Fruit fly (Drosophila melanogaster): Measurements from ENCODE around the gene CG32228.

Gene CG32228

DNA sequence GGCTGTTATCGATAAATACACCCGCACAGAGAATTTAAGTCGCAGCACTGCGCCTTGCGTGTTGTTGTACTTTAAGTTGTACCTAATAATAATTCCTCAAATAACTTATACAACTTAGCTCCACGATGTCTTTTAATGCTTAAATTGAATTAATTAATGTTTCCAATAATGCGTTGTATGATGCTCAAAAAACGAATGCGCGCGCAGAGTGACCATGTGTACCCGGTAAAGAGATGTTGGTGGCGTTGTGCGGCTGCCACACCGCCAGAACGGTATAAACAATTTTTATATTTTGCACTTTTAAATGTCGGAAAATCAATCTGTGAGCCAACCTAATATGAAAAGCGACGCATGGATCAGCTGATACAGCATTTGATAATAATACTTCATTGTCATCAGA, 39.5 kb upstream of the CG32228 start (continued):
- peak; percentile 86 for TF ChIP-seq CG2116 (GFP tag; optimal IDR thresholded peaks at IDR 0.05)
- peak; percentile 69 for TF ChIP-seq trem (tag; optimal IDR thresholded peaks at IDR 0.05)
- TF ChIP-seq hth (optimal IDR thresholded peaks at IDR 0.05): no peak
- TF ChIP-seq eyg (GFP tag; optimal IDR thresholded peaks at IDR 0.05): no peak
- TF ChIP-seq cg (GFP tag; optimal IDR thresholded peaks at IDR 0.05): no peak
- TF ChIP-seq zfh1 (GFP tag; IDR thresholded peaks at IDR 0.05): no peak
- no peak for TF ChIP-seq ranshi (GFP tag; IDR thresholded peaks at IDR 0.05)
- TF ChIP-seq cato (GFP tag; optimal IDR thresholded peaks at IDR 0.05; ENCODE audit: borderline replicate concordance): no peak
- no peak for TF ChIP-seq Sox102F (GFP tag; optimal IDR thresholded peaks at IDR 0.05)
- peak; percentile 58 for TF ChIP-seq MESR4 (GFP tag; optimal IDR thresholded peaks at IDR 0.05)
- no peak for TF ChIP-seq ems (GFP tag; optimal IDR thresholded peaks at IDR 0.05)
- no peak for TF ChIP-seq CG13296 (GFP tag; optimal IDR thresholded peaks at IDR 0.05)
- TF ChIP-seq CG6689 (GFP tag; IDR thresholded peaks at IDR 0.05): no peak
- 0 out of 4 replicates have a peak, but pooled peaks have one; percentile 52 for TF ChIP-seq Dll (GFP tag; IDR thresholded peaks at IDR 0.05; ENCODE audit: partially characterized antibody)
- peak; percentile 27; the same call in 1 of the 3 replicates for TF ChIP-seq row (GFP tag; IDR thresholded peaks at IDR 0.05)
- TF ChIP-seq Bdp1 (GFP tag; optimal IDR thresholded peaks at IDR 0.05): no peak
- no peak for TF ChIP-seq CG32772 (GFP tag; IDR thresholded peaks at IDR 0.05)
- no peak for TF ChIP-seq NK7.1 (GFP tag; optimal IDR thresholded peaks at IDR 0.05)
- TF ChIP-seq CG6254 (GFP tag; optimal IDR thresholded peaks at IDR 0.05): no peak
- no peak for TF ChIP-seq kay (GFP tag; optimal IDR thresholded peaks at IDR 0.05)
- TF ChIP-seq twi (tag; optimal IDR thresholded peaks at IDR 0.05): no peak
- no peak for TF ChIP-seq Lim3 (GFP tag; IDR thresholded peaks at IDR 0.05)
- TF ChIP-seq CG2712 (tag; optimal IDR thresholded peaks at IDR 0.05): peak; percentile 29
- TF ChIP-seq Xrp1 (GFP tag; IDR thresholded peaks at IDR 0.05): no peak
- no peak for TF ChIP-seq tna (GFP tag; IDR thresholded peaks at IDR 0.05; ENCODE audit: partially characterized antibody)
- peak; percentile 39; the same call in 1 of the 3 replicates for TF ChIP-seq CG16813 (GFP tag; IDR thresholded peaks at IDR 0.05; ENCODE audit: partially characterized antibody)
- no peak for TF ChIP-seq Six4 (GFP tag; optimal IDR thresholded peaks at IDR 0.05)
- TF ChIP-seq Atf3 (GFP tag; optimal IDR thresholded peaks at IDR 0.05): no peak
- TF ChIP-seq Ets65A (GFP tag): no peak
- TF ChIP-seq Ravus (GFP tag; IDR thresholded peaks at IDR 0.05): no peak
- TF ChIP-seq aop (GFP tag; IDR thresholded peaks at IDR 0.05): no peak
- TF ChIP-seq CG14965 (GFP tag; optimal IDR thresholded peaks at IDR 0.05; ENCODE audit: borderline replicate concordance): no peak

DNA sequence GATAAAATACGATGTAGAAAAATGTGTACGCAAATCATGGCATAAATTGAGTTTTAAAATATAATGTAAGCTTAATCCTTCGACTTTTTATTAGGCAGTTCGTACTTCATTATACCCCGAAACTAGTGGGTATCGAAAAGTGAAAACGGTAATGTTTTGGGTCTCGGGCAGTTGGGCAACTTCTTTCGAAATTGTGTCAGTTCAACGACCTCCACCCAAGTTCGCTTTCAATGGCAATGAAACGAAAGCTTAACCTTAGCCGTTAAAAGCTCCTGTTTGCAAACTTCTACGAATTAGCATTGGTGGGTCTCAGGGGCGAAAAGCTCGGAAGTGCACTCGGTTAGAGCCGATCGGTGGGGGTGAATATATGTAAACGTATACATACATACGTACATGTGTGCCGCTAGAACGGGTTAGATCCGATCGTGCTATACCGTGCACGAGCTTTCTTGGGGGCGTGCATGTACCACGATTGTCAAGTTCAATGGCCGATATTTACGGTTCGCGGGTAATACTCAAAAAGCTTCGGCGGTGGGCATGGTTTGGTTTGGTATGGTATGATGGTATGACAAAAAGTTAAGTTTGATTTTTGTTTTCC, 35.3 kb upstream of the CG32228 start:
- no peak for TF ChIP-seq psq (GFP tag; optimal IDR thresholded peaks at IDR 0.05)
- no peak for TF ChIP-seq onecut (GFP tag; IDR thresholded peaks at IDR 0.05)
- TF ChIP-seq MBD-R2 (GFP tag; IDR thresholded peaks at IDR 0.05): peak; percentile 19; the same call in 1 of the 2 replicates
- peak; percentile 91 for TF ChIP-seq ftz-f1 (GFP tag; optimal IDR thresholded peaks at IDR 0.05)
- TF ChIP-seq CkIIα-i1 (GFP tag; IDR thresholded peaks at IDR 0.05): no peak
- TF ChIP-seq Atf3 (GFP tag; optimal IDR thresholded peaks at IDR 0.05): no peak
- no peak for TF ChIP-seq CG7839 (tag; optimal IDR thresholded peaks at IDR 0.05)
- no peak for TF ChIP-seq Hr78 (GFP tag; optimal IDR thresholded peaks at IDR 0.05)
- TF ChIP-seq mld (GFP tag; IDR thresholded peaks at IDR 0.05; ENCODE audit: partially characterized antibody): peak; percentile 45; the same call in 1 of the 3 replicates
- peak; percentile 43 for TF ChIP-seq bigmax (GFP tag; optimal IDR thresholded peaks at IDR 0.05)
- TF ChIP-seq CG3407 (GFP tag; optimal IDR thresholded peaks at IDR 0.05): no peak
- no peak for TF ChIP-seq sd (tag; optimal IDR thresholded peaks at IDR 0.05)
- no peak for TF ChIP-seq CG12236 (GFP tag; optimal IDR thresholded peaks at IDR 0.05)
- no peak for TF ChIP-seq corto (GFP tag; optimal IDR thresholded peaks at IDR 0.05)
- TF ChIP-seq Jarid2 (GFP tag; optimal IDR thresholded peaks at IDR 0.05): no peak
- TF ChIP-seq z (GFP tag; IDR thresholded peaks at IDR 0.05): no peak
- TF ChIP-seq Dad (GFP tag; optimal IDR thresholded peaks at IDR 0.05): no peak
- no peak for TF ChIP-seq Meics (GFP tag; optimal IDR thresholded peaks at IDR 0.05)
- TF ChIP-seq lola (GFP tag; optimal IDR thresholded peaks at IDR 0.05): no peak
- TF ChIP-seq prd (optimal IDR thresholded peaks at IDR 0.05): no peak
- TF ChIP-seq prd (GFP tag; IDR thresholded peaks at IDR 0.05): no peak
